Worm (Caenorhabditis elegans) whole organism, mixed stage, embryonic: ENCODE data around the gene F18A11.3.

ENCODE experiments used
- M03D4.4 ChIP-seq: sonication (generic microtip); optimal IDR thresholded peaks from 2 replicates; lab custom pipeline; 2017; ENCODE audit warnings: mild to moderate bottlenecking, missing genetic modification characterization, missing compliant biosample characterization
- bed-3 ChIP-seq: fragments of 200-800 bp; sonication (Bioruptor generic); optimal IDR thresholded peaks from 3 replicates; lab custom pipeline; 2018; ENCODE audit warnings: mild to moderate bottlenecking, missing genetic modification characterization, moderate library complexity, missing compliant biosample characterization
- blmp-1 ChIP-seq: fragments of 150-350 bp; optimal IDR thresholded peaks from 2 replicates; lab custom pipeline; 2014; ENCODE audit warnings: missing biosample characterization, missing genetic modification characterization
- ceh-39 ChIP-seq: fragments of 150-350 bp; optimal IDR thresholded peaks from 2 replicates; lab custom pipeline; 2014; ENCODE audit warnings: missing biosample characterization, missing genetic modification characterization
- ceh-43 ChIP-seq: fragments of 200-800 bp; sonication (Bioruptor generic); optimal IDR thresholded peaks from 2 replicates; lab custom pipeline; 2018; ENCODE audit warnings: mild to moderate bottlenecking, missing genetic modification characterization, moderate library complexity, missing compliant biosample characterization
- ceh-83 ChIP-seq: fragments of 200-800 bp; sonication (Bioruptor generic); optimal IDR thresholded peaks from 2 replicates; lab custom pipeline; 2018; ENCODE audit warnings: mild to moderate bottlenecking, missing genetic modification characterization, missing compliant biosample characterization
- ces-1 ChIP-seq: fragments of 150-350 bp; optimal IDR thresholded peaks from 2 replicates; lab custom pipeline; 2014; ENCODE audit warnings: missing biosample characterization, missing genetic modification reagents, missing genetic modification characterization
- cnd-1 ChIP-seq: fragments of 200-800 bp; sonication (Bioruptor generic); optimal IDR thresholded peaks from 2 replicates; lab custom pipeline; 2018; ENCODE audit warnings: mild to moderate bottlenecking, missing genetic modification characterization, missing compliant biosample characterization
- drap-1 ChIP-seq: fragments of 200-800 bp; sonication (Bioruptor generic); optimal IDR thresholded peaks from 3 replicates; lab custom pipeline; 2018; ENCODE audit warnings: mild to moderate bottlenecking, missing genetic modification characterization, missing compliant biosample characterization
- elt-1 ChIP-seq: sonication (generic microtip); optimal IDR thresholded peaks from 2 replicates; lab custom pipeline; 2017; ENCODE audit warnings: missing genetic modification characterization, mild to moderate bottlenecking, missing compliant biosample characterization, antibody characterized with exemption, moderate library complexity, borderline replicate concordance; ENCODE audit not compliant: insufficient read depth
- elt-3 ChIP-seq: fragments of 150-350 bp; optimal IDR thresholded peaks from 2 replicates; lab custom pipeline; 2014; ENCODE audit warnings: missing biosample characterization, missing genetic modification characterization
- flh-1 ChIP-seq: fragments of 200-800 bp; sonication (Bioruptor generic); optimal IDR thresholded peaks from 2 replicates; lab custom pipeline; 2018; ENCODE audit warnings: mild to moderate bottlenecking, missing genetic modification characterization, moderate library complexity, missing compliant biosample characterization
- ham-2 ChIP-seq: fragments of 200-800 bp; sonication (Bioruptor generic); optimal IDR thresholded peaks from 2 replicates; lab custom pipeline; 2018; ENCODE audit warnings: mild to moderate bottlenecking, missing genetic modification characterization, missing compliant biosample characterization
- hlh-1 ChIP-seq: fragments of 150-350 bp; optimal IDR thresholded peaks from 2 replicates; lab custom pipeline; 2014; ENCODE audit warnings: missing biosample characterization, missing genetic modification reagents, missing genetic modification characterization
- lin-13 ChIP-seq: fragments of 150-350 bp; optimal IDR thresholded peaks from 2 replicates; lab custom pipeline; 2014; ENCODE audit warnings: missing biosample characterization, missing genetic modification characterization
- lin-32 ChIP-seq: fragments of 200-800 bp; sonication (Bioruptor generic); optimal IDR thresholded peaks from 2 replicates; lab custom pipeline; 2018; ENCODE audit warnings: mild to moderate bottlenecking, missing genetic modification characterization, missing compliant biosample characterization
- lsy-2 ChIP-seq: fragments of 150-350 bp; optimal IDR thresholded peaks from 2 replicates; lab custom pipeline; 2014; ENCODE audit warnings: missing biosample characterization, missing genetic modification characterization
- mab-5 ChIP-seq: fragments of 150-350 bp; optimal IDR thresholded peaks from 2 replicates; lab custom pipeline; 2014; ENCODE audit warnings: missing biosample characterization, missing genetic modification characterization
- mep-1 ChIP-seq: fragments of 150-350 bp; optimal IDR thresholded peaks from 2 replicates; lab custom pipeline; 2017; ENCODE audit warnings: missing biosample characterization, missing genetic modification reagents, missing genetic modification characterization, inconsistent platforms
- mls-2 ChIP-seq: sonication (generic microtip); optimal IDR thresholded peaks from 2 replicates; lab custom pipeline; 2016; ENCODE audit warnings: mild to moderate bottlenecking, missing genetic modification characterization, moderate library complexity, missing compliant biosample characterization
- nhr-12 ChIP-seq: fragments of 150-350 bp; optimal IDR thresholded peaks from 2 replicates; lab custom pipeline; 2014; ENCODE audit warnings: missing biosample characterization, missing genetic modification characterization
- nhr-2 ChIP-seq: fragments of 150-350 bp; optimal IDR thresholded peaks from 2 replicates; lab custom pipeline; 2014; ENCODE audit warnings: missing biosample characterization, missing genetic modification characterization
- nhr-237 ChIP-seq: fragments of 150-350 bp; optimal IDR thresholded peaks from 2 replicates; lab custom pipeline; 2014; ENCODE audit warnings: missing biosample characterization, missing genetic modification characterization
- nhr-28 ChIP-seq: fragments of 150-350 bp; optimal IDR thresholded peaks from 2 replicates; lab custom pipeline; 2014; ENCODE audit warnings: missing biosample characterization, missing genetic modification characterization
- nhr-76 ChIP-seq: sonication (generic microtip); optimal IDR thresholded peaks from 2 replicates; lab custom pipeline; 2017; ENCODE audit warnings: missing biosample characterization, missing genetic modification characterization
- pha-4 ChIP-seq: fragments of 150-350 bp; optimal IDR thresholded peaks from 2 replicates; lab custom pipeline; 2018; ENCODE audit warnings: missing biosample characterization, missing genetic modification reagents, missing genetic modification characterization
- sem-2 ChIP-seq: fragments of 200-800 bp; sonication (Bioruptor generic); optimal IDR thresholded peaks from 2 replicates; lab custom pipeline; 2018; ENCODE audit warnings: mild to moderate bottlenecking, missing genetic modification characterization, missing compliant biosample characterization
- snpc-4 ChIP-seq: fragments of 150-350 bp; optimal IDR thresholded peaks from 2 replicates; lab custom pipeline; 2014; ENCODE audit warnings: missing biosample characterization, missing genetic modification characterization
- sptf-1 ChIP-seq: sonication (generic microtip); optimal IDR thresholded peaks from 2 replicates; lab custom pipeline; 2017; ENCODE audit warnings: mild to moderate bottlenecking, missing genetic modification characterization, moderate library complexity, missing compliant biosample characterization
- tbx-8 ChIP-seq: fragments of 200-800 bp; sonication (Bioruptor generic); optimal IDR thresholded peaks from 2 replicates; lab custom pipeline; 2018; ENCODE audit warnings: mild to moderate bottlenecking, missing genetic modification characterization, moderate library complexity, missing compliant biosample characterization
- unc-120 ChIP-seq: sonication (generic microtip); optimal IDR thresholded peaks from 2 replicates; lab custom pipeline; 2017; ENCODE audit warnings: missing genetic modification characterization, missing compliant biosample characterization; ENCODE audit not compliant: poor library complexity, severe bottlenecking
- unc-39 ChIP-seq: fragments of 150-350 bp; optimal IDR thresholded peaks from 2 replicates; lab custom pipeline; 2014; ENCODE audit warnings: missing biosample characterization, missing genetic modification characterization
- unc-62 ChIP-seq: fragments of 150-350 bp; optimal IDR thresholded peaks from 2 replicates; lab custom pipeline; 2014; ENCODE audit warnings: missing biosample characterization, missing genetic modification reagents, missing genetic modification characterization
- zip-8 ChIP-seq: fragments of 150-350 bp; optimal IDR thresholded peaks from 2 replicates; lab custom pipeline; 2014; ENCODE audit warnings: missing biosample characterization, missing genetic modification characterization
- ztf-11 ChIP-seq: fragments of 150-350 bp; optimal IDR thresholded peaks from 2 replicates; lab custom pipeline; 2014; ENCODE audit warnings: missing biosample characterization, missing genetic modification characterization

The F18A11.3 gene

ce11 chrII:13030567-13031188 lies 6.0 kb downstream of the F18A11.3 start (continued):
- TF ChIP-seq cnd-1 (tag; lab: Kevin White, UChicago) (no peak), ceh-43 (no peak), ceh-39 (tag; lab: Kevin White, UChicago) (no peak), nhr-76 (no peak), unc-62 (GFP tag; lab: Kevin White, UChicago) (peak; percentile 4), snpc-4 (tag; lab: Kevin White, UChicago) (no peak), nhr-237 (tag; lab: Kevin White, UChicago) (peak; percentile 37), nhr-28 (tag; lab: Kevin White, UChicago) (no peak)

- TF ChIP-seq lin-13 (no peak), sptf-1 (tag; lab: Kevin White, UChicago) (peak; percentile 21), ces-1 (GFP tag; lab: Kevin White, UChicago) (peak; percentile 33), tbx-8 (GFP tag; lab: Kevin White, UChicago) (no peak), ceh-83 (GFP tag; lab: Kevin White, UChicago) (no peak), sem-2 (GFP tag; lab: Kevin White, UChicago) (no peak), flh-1 (GFP tag; lab: Kevin White, UChicago) (no peak), unc-62 (GFP tag; lab: Kevin White, UChicago) (peak; percentile 35), zip-8 (tag; lab: Kevin White, UChicago) (no peak), ztf-11 (no peak), unc-39 (tag; lab: Kevin White, UChicago) (no peak), nhr-2 (no peak), mls-2 (no peak), drap-1 (no peak), nhr-237 (tag; lab: Kevin White, UChicago) (no peak), elt-3 (tag; lab: Kevin White, UChicago) (no peak), bed-3 (no peak), snpc-4 (tag; lab: Kevin White, UChicago) (no peak), nhr-12 (tag; lab: Kevin White, UChicago) (no peak), M03D4.4 (tag; lab: Kevin White, UChicago) (no peak), lsy-2 (tag; lab: Kevin White, UChicago) (no peak), blmp-1 (no peak), ceh-43 (no peak), pha-4 (tag; lab: Kevin White, UChicago) (no peak), mep-1 (no peak), ceh-39 (tag; lab: Kevin White, UChicago) (no peak), hlh-1 (tag; lab: Kevin White, UChicago) (peak; percentile 24), ham-2 (peak; percentile 9), unc-120 (tag; lab: Kevin White, UChicago) (peak; percentile 36), nhr-28 (tag; lab: Kevin White, UChicago) (no peak), lin-32 (GFP tag; lab: Kevin White, UChicago) (no peak), cnd-1 (tag; lab: Kevin White, UChicago) (peak; percentile 53), nhr-76 (no peak), elt-1 (no peak), mab-5 (tag; lab: Kevin White, UChicago) (no peak)
Observed at ce11 chrII:13030051-13030437, 6.6 kb downstream of the F18A11.3 start.

- TF ChIP-seq nhr-28 (tag; lab: Kevin White, UChicago) (no peak), elt-1 (no peak), ceh-83 (GFP tag; lab: Kevin White, UChicago) (no peak), snpc-4 (tag; lab: Kevin White, UChicago) (no peak)
Observed at ce11 chrII:13029290-13030050, 7.2 kb downstream of the F18A11.3 start.
